Fruit fly (Drosophila melanogaster) whole organism, prepupa: ENCODE data around the gene CG9098.

Experiments
- CG16779 ChIP-seq: fragments of 200-800 bp; sonication (Bioruptor generic); optimal IDR thresholded peaks from 3 replicates; lab custom pipeline; 2017; ENCODE audit warnings: missing biosample characterization, mild to moderate bottlenecking, missing genetic modification characterization
- CG8319 ChIP-seq: fragments of 200-800 bp; sonication (Bioruptor generic); optimal IDR thresholded peaks from 3 replicates; lab custom pipeline; 2016; ENCODE audit warnings: missing biosample characterization, missing genetic modification characterization

DNA sequence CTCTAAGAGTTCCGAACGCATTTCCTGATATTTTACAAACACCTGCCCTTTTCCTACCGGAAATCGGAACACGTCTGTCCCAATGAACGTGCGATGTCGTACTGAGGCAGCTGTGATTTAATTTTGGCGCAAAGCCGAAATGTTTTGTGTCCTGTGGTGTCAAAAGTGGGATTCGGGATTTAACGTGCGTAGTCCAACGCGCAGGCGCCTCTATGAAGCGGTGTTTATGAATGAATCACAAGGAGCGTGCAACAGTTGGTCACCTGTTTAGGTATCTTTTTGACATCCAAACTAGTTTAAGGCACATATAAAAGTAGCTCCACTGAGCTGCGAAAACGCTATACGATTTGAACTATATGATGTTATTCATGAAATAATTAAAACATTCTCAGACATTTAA, 22.2 kb upstream of the CG9098 start, which contains the start of gene CG9109:
- TF ChIP-seq CG16779 (no peak), CG8319 (GFP tag; lab: Kevin White, UChicago) (no peak)
